Fruit fly (Drosophila melanogaster) whole organism, embryonic: ENCODE data around the gene Usp5.

ENCODE experiments used
- Aef1 ChIP-seq: fragments of 200-800 bp; sonication (Bioruptor generic); IDR thresholded peaks from 3 replicates; pipeline ENCODE4 v1.3.6; 2022; ENCODE audit warnings: missing biosample characterization, missing genetic modification characterization
- Atf-2 ChIP-seq: fragments of 200-800 bp; sonication (Bioruptor generic); optimal IDR thresholded peaks from 2 replicates; lab custom pipeline; 2016; ENCODE audit warnings: missing biosample characterization, missing genetic modification characterization
- B-H1 ChIP-seq: fragments of 200-800 bp; sonication (Bioruptor generic); IDR thresholded peaks from 3 replicates; pipeline ENCODE4 v1.3.6; 2022; ENCODE audit warnings: missing biosample characterization, missing genetic modification characterization
- CG10147 ChIP-seq: fragments of 200-800 bp; sonication (Bioruptor generic); optimal IDR thresholded peaks from 2 replicates; lab custom pipeline; 2019; ENCODE audit warnings: missing biosample characterization, mild to moderate bottlenecking, missing genetic modification characterization, moderate library complexity
- CG10274 ChIP-seq: fragments of 200-800 bp; sonication (Bioruptor generic); optimal IDR thresholded peaks from 3 replicates; lab custom pipeline; 2017; ENCODE audit warnings: missing biosample characterization, mild to moderate bottlenecking, missing genetic modification characterization
- CG12071 ChIP-seq: fragments of 200-800 bp; sonication (Bioruptor generic); optimal IDR thresholded peaks from 3 replicates; lab custom pipeline; 2018; ENCODE audit warnings: missing biosample characterization, mild to moderate bottlenecking, missing genetic modification characterization
- CG12219 ChIP-seq: fragments of 200-800 bp; sonication (Bioruptor generic); optimal IDR thresholded peaks from 3 replicates; lab custom pipeline; 2018; ENCODE audit warnings: missing biosample characterization, mild to moderate bottlenecking, missing genetic modification characterization
- CG14860 ChIP-seq: fragments of 200-800 bp; sonication (Bioruptor generic); IDR thresholded peaks from 3 replicates; pipeline ENCODE4 v1.3.6; 2022; ENCODE audit warnings: missing biosample characterization, missing genetic modification characterization; ENCODE audit not compliant: partially characterized antibody
- CG16815 ChIP-seq: fragments of 200-800 bp; sonication (Bioruptor generic); optimal IDR thresholded peaks from 3 replicates; lab custom pipeline; 2017; ENCODE audit warnings: missing biosample characterization, mild to moderate bottlenecking, missing genetic modification characterization
- CG2202 ChIP-seq: fragments of 200-800 bp; sonication (Bioruptor generic); optimal IDR thresholded peaks from 2 replicates; lab custom pipeline; 2018; ENCODE audit warnings: missing biosample characterization, mild to moderate bottlenecking, missing genetic modification characterization
- CG30020 ChIP-seq: fragments of 200-800 bp; optimal IDR thresholded peaks from 2 replicates; lab custom pipeline; 2019; ENCODE audit warnings: missing biosample characterization, mild to moderate bottlenecking, missing genetic modification characterization, moderate library complexity
- CG33213 ChIP-seq: fragments of 200-800 bp; sonication (Bioruptor generic); optimal IDR thresholded peaks from 3 replicates; lab custom pipeline; 2016; ENCODE audit warnings: missing biosample characterization, missing genetic modification characterization
- CG6654 ChIP-seq: fragments of 200-800 bp; sonication (Bioruptor generic); optimal IDR thresholded peaks from 2 replicates; lab custom pipeline; 2017; ENCODE audit warnings: missing biosample characterization, mild to moderate bottlenecking, missing genetic modification characterization
- CG6689 ChIP-seq: fragments of 200-800 bp; sonication (Bioruptor generic); IDR thresholded peaks from 2 replicates; pipeline ENCODE4 v1.3.6; 2022; ENCODE audit warnings: missing biosample characterization, missing genetic modification characterization
- CG7556 ChIP-seq: fragments of 200-800 bp; sonication (Bioruptor generic); optimal IDR thresholded peaks from 2 replicates; lab custom pipeline; 2017; ENCODE audit warnings: missing biosample characterization, mild to moderate bottlenecking, missing genetic modification characterization
- CG7839 ChIP-seq: fragments of 200-800 bp; sonication (Bioruptor generic); optimal IDR thresholded peaks from 3 replicates; lab custom pipeline; 2018; ENCODE audit warnings: missing biosample characterization, mild to moderate bottlenecking, missing genetic modification characterization, moderate library complexity
- CG7987 ChIP-seq: fragments of 200-800 bp; sonication (Bioruptor generic); optimal IDR thresholded peaks from 2 replicates; lab custom pipeline; 2018; ENCODE audit warnings: missing biosample characterization, mild to moderate bottlenecking, missing genetic modification characterization, moderate library complexity
- Dbx ChIP-seq: fragments of 200-800 bp; sonication (Bioruptor generic); IDR thresholded peaks from 3 replicates; pipeline ENCODE4 v1.3.6; 2022; ENCODE audit warnings: missing biosample characterization, missing genetic modification characterization
- Dfd ChIP-seq, 2 experiments: fragments of >200 bp; optimal IDR thresholded peaks; 2 replicates each; lab custom pipeline; 2017; ENCODE audit warnings: missing biosample characterization in 2 of 2, missing genetic modification characterization in 2 of 2
- Drgx ChIP-seq: fragments of 200-800 bp; sonication (Bioruptor generic); IDR thresholded peaks from 2 replicates; pipeline ENCODE4 v1.3.6; 2022; ENCODE audit warnings: missing biosample characterization, missing genetic modification characterization
- Hey ChIP-seq: fragments of 200-800 bp; sonication (Bioruptor generic); optimal IDR thresholded peaks from 3 replicates; lab custom pipeline; 2018; ENCODE audit warnings: missing biosample characterization, mild to moderate bottlenecking, missing genetic modification characterization
- HmgZ ChIP-seq: fragments of 200-800 bp; sonication (Bioruptor generic); optimal IDR thresholded peaks from 2 replicates; lab custom pipeline; 2018; ENCODE audit warnings: missing biosample characterization, mild to moderate bottlenecking, missing genetic modification characterization
- Kr ChIP-seq: fragments of 200-800 bp; sonication (Bioruptor generic); optimal IDR thresholded peaks from 2 replicates; lab custom pipeline; 2017; ENCODE audit warnings: missing biosample characterization, mild to moderate bottlenecking, missing genetic modification characterization
- Ptx1 ChIP-seq: fragments of 200-800 bp; sonication (Bioruptor generic); IDR thresholded peaks from 2 replicates; pipeline ENCODE4 v1.3.6; 2022; ENCODE audit warnings: missing biosample characterization, missing genetic modification characterization
- Scr ChIP-seq: fragments of 200-800 bp; sonication (Bioruptor generic); IDR thresholded peaks from 2 replicates; pipeline ENCODE4 v1.3.6; 2022; ENCODE audit warnings: missing biosample characterization, missing genetic modification characterization; ENCODE audit not compliant: partially characterized antibody
- Sox102F ChIP-seq: fragments of 200-800 bp; sonication (Bioruptor generic); optimal IDR thresholded peaks from 2 replicates; lab custom pipeline; 2018; ENCODE audit warnings: missing biosample characterization, mild to moderate bottlenecking, missing genetic modification characterization, moderate library complexity
- Trl ChIP-seq, 3 experiments: fragments of >200 bp in 2 of 3; fragments of 200-800 bp in 1 of 3; sonication (Bioruptor generic) in 1 of 3; optimal IDR thresholded peaks; 2 replicates in 1 of 3; 3 replicates in 2 of 3; lab custom pipeline; 2016 to 2017; ENCODE audit warnings: missing biosample characterization in 1 of 3, missing genetic modification characterization in 1 of 3
- Usf ChIP-seq: fragments of 200-800 bp; sonication (Bioruptor generic); optimal IDR thresholded peaks from 2 replicates; lab custom pipeline; 2017; ENCODE audit warnings: missing genotype, missing biosample characterization, missing genetic modification characterization
- az2 ChIP-seq: fragments of 200-800 bp; sonication (Bioruptor generic); optimal IDR thresholded peaks from 3 replicates; lab custom pipeline; 2016; ENCODE audit warnings: missing biosample characterization, missing genetic modification characterization
- bab2 ChIP-seq: fragments of 200-800 bp; sonication (Bioruptor generic); optimal IDR thresholded peaks from 2 replicates; lab custom pipeline; 2016; ENCODE audit warnings: missing biosample characterization, missing genetic modification characterization
- bowl ChIP-seq: fragments of 200-800 bp; sonication (Bioruptor generic); IDR thresholded peaks from 2 replicates; pipeline ENCODE4 v1.3.6; 2022; ENCODE audit warnings: missing biosample characterization, missing genetic modification characterization
- btn ChIP-seq: fragments of 200-800 bp; sonication (Bioruptor generic); optimal IDR thresholded peaks from 2 replicates; lab custom pipeline; 2016; ENCODE audit warnings: missing biosample characterization, missing genetic modification characterization
- ci ChIP-seq: fragments of 200-800 bp; sonication (Bioruptor generic); IDR thresholded peaks from 3 replicates; pipeline ENCODE4 v1.3.6; 2022; ENCODE audit warnings: missing biosample characterization, missing genetic modification characterization
- crp ChIP-seq, 2 experiments: fragments of 200-800 bp; sonication (Bioruptor generic); optimal IDR thresholded peaks; 2 replicates in 1 of 2; 3 replicates in 1 of 2; lab custom pipeline; 2017; ENCODE audit warnings: missing biosample characterization in 2 of 2, missing genetic modification characterization in 2 of 2, mild to moderate bottlenecking in 1 of 2, moderate library complexity in 1 of 2
- disco-r ChIP-seq: fragments of 200-800 bp; sonication (Bioruptor generic); optimal IDR thresholded peaks from 2 replicates; lab custom pipeline; 2016; ENCODE audit warnings: missing biosample characterization, missing genetic modification characterization
- dm ChIP-seq: fragments of 200-800 bp; sonication (Bioruptor generic); optimal IDR thresholded peaks from 3 replicates; lab custom pipeline; 2016; ENCODE audit warnings: missing biosample characterization, missing genetic modification characterization
- dmrt11E ChIP-seq: fragments of 200-800 bp; sonication (Bioruptor generic); optimal IDR thresholded peaks from 3 replicates; lab custom pipeline; 2018; ENCODE audit warnings: missing biosample characterization, mild to moderate bottlenecking, missing genetic modification characterization, moderate library complexity
- dpn ChIP-seq, 2 experiments: fragments of 200-800 bp; sonication (Bioruptor generic); optimal IDR thresholded peaks; 3 replicates each; lab custom pipeline; 2016; ENCODE audit warnings: missing biosample characterization in 2 of 2, missing genetic modification characterization in 2 of 2
- jigr1 ChIP-seq: fragments of 200-800 bp; sonication (Bioruptor generic); IDR thresholded peaks from 3 replicates; pipeline ENCODE4 v1.3.6; 2022; ENCODE audit warnings: missing biosample characterization, missing genetic modification characterization
- nau ChIP-seq: fragments of 200-800 bp; sonication (Bioruptor generic); optimal IDR thresholded peaks from 3 replicates; lab custom pipeline; 2017; ENCODE audit warnings: missing biosample characterization, mild to moderate bottlenecking, missing genetic modification characterization, missing genetic modification reagents
- oc ChIP-seq: fragments of 200-800 bp; sonication (Bioruptor generic); optimal IDR thresholded peaks from 2 replicates; lab custom pipeline; 2018; ENCODE audit warnings: missing biosample characterization, mild to moderate bottlenecking, missing genetic modification characterization, moderate library complexity
- pita ChIP-seq: fragments of 200-800 bp; sonication (Bioruptor generic); optimal IDR thresholded peaks from 2 replicates; lab custom pipeline; 2017; ENCODE audit warnings: missing biosample characterization, mild to moderate bottlenecking, missing genetic modification characterization
- pzg ChIP-seq: fragments of 200-800 bp; sonication (Bioruptor generic); optimal IDR thresholded peaks from 3 replicates; lab custom pipeline; 2018; ENCODE audit warnings: missing biosample characterization, mild to moderate bottlenecking, missing genetic modification characterization, moderate library complexity
- sens-2 ChIP-seq: fragments of 200-800 bp; sonication (Bioruptor generic); IDR thresholded peaks from 2 replicates; pipeline ENCODE4 v1.3.6; 2022; ENCODE audit warnings: missing biosample characterization, missing genetic modification characterization
- seq ChIP-seq: fragments of 200-800 bp; sonication (Bioruptor generic); IDR thresholded peaks from 2 replicates; pipeline ENCODE4 v1.3.6; 2022; ENCODE audit warnings: missing biosample characterization, missing genetic modification characterization
- shn ChIP-seq: fragments of 200-800 bp; sonication (Bioruptor generic); optimal IDR thresholded peaks from 3 replicates; lab custom pipeline; 2016; ENCODE audit warnings: missing biosample characterization, missing genetic modification characterization
- tap ChIP-seq: fragments of 200-800 bp; optimal IDR thresholded peaks from 3 replicates; lab custom pipeline; 2019; ENCODE audit warnings: missing biosample characterization, mild to moderate bottlenecking, missing genetic modification characterization, moderate library complexity
- tgo ChIP-seq: fragments of 200-800 bp; sonication (Bioruptor generic); IDR thresholded peaks from 3 replicates; pipeline ENCODE4 v1.3.6; 2022; ENCODE audit warnings: missing biosample characterization, missing genetic modification characterization
- tll ChIP-seq, 2 experiments: fragments of 200-800 bp in 1 of 2; fragments of >200 bp in 1 of 2; sonication (Bioruptor generic) in 1 of 2; optimal IDR thresholded peaks; 2 replicates each; lab custom pipeline; 2017 to 2019; ENCODE audit warnings: missing biosample characterization in 2 of 2, missing genetic modification characterization in 2 of 2, mild to moderate bottlenecking in 1 of 2, moderate library complexity in 1 of 2
- wek ChIP-seq: fragments of 200-800 bp; sonication (Bioruptor generic); optimal IDR thresholded peaks from 3 replicates; lab custom pipeline; 2018; ENCODE audit warnings: missing biosample characterization, mild to moderate bottlenecking, missing genetic modification characterization, moderate library complexity

Usp5 gene

DNA sequence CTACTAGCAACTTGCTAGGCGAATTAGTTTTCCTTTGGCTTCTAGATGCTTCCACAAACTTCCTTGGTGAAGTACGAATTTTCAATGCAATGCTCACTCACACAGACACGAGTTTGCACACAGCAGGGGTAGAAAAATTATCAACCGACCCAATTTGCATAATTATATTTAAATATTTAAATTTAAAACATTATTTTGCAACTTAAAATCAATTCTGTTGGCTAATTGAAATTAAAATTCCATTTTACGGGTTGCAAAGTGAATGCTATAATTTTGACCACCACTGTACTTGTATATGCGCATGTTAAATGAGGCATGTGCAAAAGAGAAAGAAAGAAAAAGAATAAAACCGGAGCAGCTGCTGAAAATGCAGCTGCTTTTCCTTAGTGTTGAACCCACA lies 45.9 kb upstream of the Usp5 start (continued):
- TF ChIP-seq Hey (tag; lab: Kevin White, UChicago), result no peak
- peak; percentile 95 for TF ChIP-seq seq (GFP tag; lab: Robert Waterston, UW)
- TF ChIP-seq Ptx1 (GFP tag; lab: Robert Waterston, UW), result peak; percentile 95
- TF ChIP-seq CG6654, result peak; percentile 75
- TF ChIP-seq tgo, result peak; percentile 93
- no peak for TF ChIP-seq Dfd (GFP tag; optimal IDR thresholded peaks at IDR 0.05; lab: Kevin White, UChicago)
- TF ChIP-seq Scr (GFP tag; lab: Robert Waterston, UW), result no peak
- TF ChIP-seq crp (GFP tag; optimal IDR thresholded peaks at IDR 0.05; lab: Kevin White, UChicago), result peak in 1 of 2 experiments; percentile 53
- peak; percentile 92 for TF ChIP-seq Dbx (GFP tag; lab: Robert Waterston, UW)
- TF ChIP-seq B-H1 (GFP tag; lab: Robert Waterston, UW), result peak; percentile 93
- TF ChIP-seq tll (GFP tag; optimal IDR thresholded peaks at IDR 0.05; lab: Kevin White, UChicago), result peak in 1 of 2 experiments; percentile 19
- no peak for TF ChIP-seq btn (GFP tag; lab: Kevin White, UChicago)
- peak; percentile 79 for TF ChIP-seq bab2 (GFP tag; lab: Kevin White, UChicago)
- peak; percentile 87 for TF ChIP-seq CG2202 (tag; lab: Kevin White, UChicago)
- peak; percentile 40 to 92 for TF ChIP-seq dpn (GFP tag; optimal IDR thresholded peaks at IDR 0.05; lab: Kevin White, UChicago)
- TF ChIP-seq Drgx, result peak; percentile 99
- no peak for TF ChIP-seq Trl (optimal IDR thresholded peaks at IDR 0.05; lab: Kevin White, UChicago)
- TF ChIP-seq Trl (GFP tag; optimal IDR thresholded peaks at IDR 0.05; lab: Kevin White, UChicago), result peak; percentile 47
- peak; percentile 97 for TF ChIP-seq ci (GFP tag; lab: Robert Waterston, UW)
- peak; percentile 92 for TF ChIP-seq HmgZ
- no peak for TF ChIP-seq CG14860 (GFP tag; lab: Robert Waterston, UW)
- peak; percentile 96 for TF ChIP-seq Sox102F (GFP tag; lab: Kevin White, UChicago)
- TF ChIP-seq CG10274, result peak; percentile 52
- peak; percentile 57 for TF ChIP-seq CG33213 (GFP tag; lab: Kevin White, UChicago)
- peak; percentile 89 for TF ChIP-seq CG7987
- TF ChIP-seq sens-2 (GFP tag; lab: Robert Waterston, UW), result peak; percentile 92
- TF ChIP-seq pzg (GFP tag; lab: Kevin White, UChicago), result peak; percentile 12
- TF ChIP-seq Kr (GFP tag; lab: Kevin White, UChicago), result no peak
- no peak for TF ChIP-seq dm (GFP tag; lab: Kevin White, UChicago)
- TF ChIP-seq CG7556, result peak; percentile 92
- no peak for TF ChIP-seq pita (GFP tag; lab: Kevin White, UChicago)
- TF ChIP-seq wek (GFP tag; lab: Kevin White, UChicago), result peak; percentile 45
- peak; percentile 28 for TF ChIP-seq disco-r (GFP tag; lab: Kevin White, UChicago)
- TF ChIP-seq Atf-2, result peak; percentile 27
- peak; percentile 94 for TF ChIP-seq CG6689 (GFP tag; lab: Robert Waterston, UW)
- peak; percentile 95 for TF ChIP-seq CG7839 (tag; lab: Kevin White, UChicago)
- peak; percentile 95 for TF ChIP-seq oc
- TF ChIP-seq CG30020 (tag; lab: Kevin White, UChicago), result peak; percentile 48
- TF ChIP-seq bowl (GFP tag; lab: Robert Waterston, UW), result peak; percentile 83; the same call in 1 of the 2 replicates
- TF ChIP-seq Usf (GFP tag; lab: Kevin White, UChicago), result peak; percentile 39
- TF ChIP-seq jigr1 (GFP tag; lab: Robert Waterston, UW), result peak; percentile 90
- TF ChIP-seq az2, result peak; percentile 91
- TF ChIP-seq CG12071 (GFP tag; lab: Kevin White, UChicago), result peak; percentile 91
- peak; percentile 92 for TF ChIP-seq CG12219 (GFP tag; lab: Kevin White, UChicago)
- peak; percentile 90 for TF ChIP-seq nau (GFP tag; lab: Kevin White, UChicago)
- TF ChIP-seq dmrt11E (tag; lab: Kevin White, UChicago), result peak; percentile 93
- peak; percentile 85 for TF ChIP-seq CG16815 (GFP tag; lab: Kevin White, UChicago)
- peak; percentile 93 for TF ChIP-seq CG10147 (GFP tag; lab: Kevin White, UChicago)
- TF ChIP-seq tap (tag; lab: Kevin White, UChicago), result peak; percentile 92
- TF ChIP-seq shn (GFP tag; lab: Kevin White, UChicago), result no peak
- peak; percentile 93 for TF ChIP-seq Aef1 (GFP tag; lab: Robert Waterston, UW)
